Worm (Caenorhabditis elegans) whole organism, young adult: ENCODE results near the gene atat-2.

Source experiments
- F23B12.7 ChIP-seq: sonication (generic microtip); optimal IDR thresholded peaks from 2 replicates; lab custom pipeline; 2017; ENCODE audit warnings: missing genetic modification characterization, mild to moderate bottlenecking, missing compliant biosample characterization, antibody characterized with exemption, moderate library complexity; ENCODE audit not compliant: insufficient read depth
- F33H1.4 ChIP-seq: fragments of 200-800 bp; sonication (Bioruptor generic); IDR thresholded peaks from 2 replicates; pipeline ENCODE4 v1.3.6; 2022; ENCODE audit warnings: missing genetic modification reagents, missing genetic modification characterization, missing compliant biosample characterization
- F57A8.1 ChIP-seq: fragments of 200-800 bp; sonication (Bioruptor generic); optimal IDR thresholded peaks from 2 replicates; lab custom pipeline; 2018; ENCODE audit warnings: mild to moderate bottlenecking, missing genetic modification characterization, moderate library complexity, missing compliant biosample characterization
- aptf-2 ChIP-seq: fragments of 200-800 bp; sonication (Bioruptor generic); conservative IDR thresholded peaks from 2 replicates; pipeline ENCODE4 v1.3.6; 2022; ENCODE audit warnings: missing genetic modification reagents, missing genetic modification characterization, missing compliant biosample characterization
- ceh-100 ChIP-seq: fragments of 200-800 bp; sonication (Bioruptor generic); IDR thresholded peaks from 2 replicates; pipeline ENCODE4 v1.3.6; 2022; ENCODE audit warnings: missing genetic modification reagents, missing genetic modification characterization, missing compliant biosample characterization
- dpl-1 ChIP-seq: fragments of 150-350 bp; optimal IDR thresholded peaks from 2 replicates; lab custom pipeline; 2014; ENCODE audit warnings: missing biosample characterization, missing genetic modification reagents, missing genetic modification characterization
- him-1 ChIP-seq: sonication (generic microtip); optimal IDR thresholded peaks from 2 replicates; lab custom pipeline; 2016; ENCODE audit warnings: missing genotype, missing genetic modification reagents, missing genetic modification characterization, missing compliant biosample characterization
- mel-28 ChIP-seq: sonication (generic microtip); optimal IDR thresholded peaks from 2 replicates; lab custom pipeline; 2016; ENCODE audit warnings: borderline replicate concordance, mild to moderate bottlenecking, missing genetic modification characterization, missing compliant biosample characterization
- mes-4 ChIP-seq: sonication (generic microtip); optimal IDR thresholded peaks from 2 replicates; lab custom pipeline; 2016; ENCODE audit warnings: missing genotype, missing genetic modification characterization, missing compliant biosample characterization
- tbx-9 ChIP-seq: sonication (generic microtip); optimal IDR thresholded peaks from 2 replicates; lab custom pipeline; 2016; ENCODE audit warnings: borderline replicate concordance, missing genetic modification characterization, inconsistent platforms, missing compliant biosample characterization

ce11 chrX:5841060-5841642, 7.7 kb upstream of the atat-2 start, which contains the start of gene puf-9:
- 0 out of 2 replicates have a peak, but pooled peaks have one; percentile 55 for TF ChIP-seq aptf-2
- peak; percentile 32 for TF ChIP-seq dpl-1 (GFP tag; lab: Kevin White, UChicago)
- TF ChIP-seq F23B12.7 (tag; lab: Kevin White, UChicago): peak; percentile 85
- no peak for TF ChIP-seq tbx-9 (tag; lab: Kevin White, UChicago)
- peak; percentile 59 for TF ChIP-seq F33H1.4
- TF ChIP-seq him-1 (tag; lab: Kevin White, UChicago): no peak
- TF ChIP-seq mes-4 (tag; lab: Kevin White, UChicago): no peak
- no peak for TF ChIP-seq F57A8.1 (GFP tag; lab: Kevin White, UChicago)
- peak; percentile 56 for TF ChIP-seq ceh-100
- TF ChIP-seq mel-28 (tag; lab: Kevin White, UChicago): no peak
